Fruit fly (Drosophila melanogaster) whole organism, adult: ENCODE results near the gene CG9747.

Experiments used
- CG11617 ChIP-seq: fragments of 200-800 bp; sonication (Bioruptor generic); optimal IDR thresholded peaks from 2 replicates; lab custom pipeline; 2017; ENCODE audit warnings: mild to moderate bottlenecking, missing biosample characterization, missing genetic modification reagents, missing genetic modification characterization
- CG12768 ChIP-seq: fragments of 200-800 bp; sonication (Bioruptor generic); optimal IDR thresholded peaks from 2 replicates; lab custom pipeline; 2017; ENCODE audit warnings: missing biosample characterization, missing genetic modification characterization, mild to moderate bottlenecking, moderate library complexity, missing genetic modification reagents
- ovo ChIP-seq: fragments of 200-800 bp; sonication (Bioruptor generic); optimal IDR thresholded peaks from 2 replicates; lab custom pipeline; 2016; ENCODE audit warnings: missing biosample characterization, missing genetic modification characterization
- tj ChIP-seq: fragments of 200-800 bp; sonication (Bioruptor generic); optimal IDR thresholded peaks from 3 replicates; lab custom pipeline; 2017; ENCODE audit warnings: missing biosample characterization, mild to moderate bottlenecking, missing genetic modification characterization, moderate library complexity

- TF ChIP-seq ovo (GFP tag; lab: Kevin White, UChicago) (no peak), CG11617 (GFP tag; lab: Kevin White, UChicago) (no peak), tj (GFP tag; lab: Kevin White, UChicago) (no peak), CG12768 (no peak)
Measured at dm6 chr3R:30150602-30151001, 40.5 kb downstream of the CG9747 start.
